Worm (Caenorhabditis elegans): ENCODE results near the gene col-76.

DNA sequence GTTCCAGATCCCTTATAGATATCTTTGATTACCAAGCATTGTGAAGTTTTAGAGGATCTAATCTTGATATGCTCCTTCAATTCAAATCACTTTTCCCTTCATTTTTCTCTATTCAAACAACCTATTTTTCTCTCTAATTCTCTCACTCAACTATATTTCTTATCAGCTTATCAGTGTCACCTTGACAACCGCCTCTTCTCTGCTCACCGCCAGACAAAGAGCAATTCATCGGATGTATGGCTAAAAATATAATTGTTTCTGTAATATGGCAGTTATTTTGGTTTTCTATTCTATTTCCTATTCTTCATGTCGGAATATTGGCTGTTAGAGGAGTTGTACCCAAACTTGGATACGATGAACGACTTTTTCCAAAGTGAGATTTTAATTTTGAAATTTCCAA, 45.6 kb downstream of the col-76 start:
- TF ChIP-seq unc-86 (tag; optimal IDR thresholded peaks at IDR 0.05), result no peak
- TF ChIP-seq syd-9 (tag; optimal IDR thresholded peaks at IDR 0.05), result no peak
- TF ChIP-seq nhr-11 (tag; optimal IDR thresholded peaks at IDR 0.05), result no peak

All from whole organism, late embryonic.